Fruit fly (Drosophila melanogaster) whole organism, embryonic: ENCODE measurements around the gene CG5639.

Experiments used
- Ada2b ChIP-seq: fragments of 200-800 bp; sonication (Bioruptor generic); IDR thresholded peaks from 2 replicates; pipeline ENCODE4 v1.3.6; 2022; ENCODE audit warnings: missing biosample characterization, missing genetic modification characterization
- Atf3 ChIP-seq: fragments of 200-800 bp; sonication (Bioruptor generic); optimal IDR thresholded peaks from 3 replicates; lab custom pipeline; 2016; ENCODE audit warnings: missing biosample characterization, missing genetic modification characterization
- B-H2 ChIP-seq: fragments of 200-800 bp; sonication (Bioruptor generic); optimal IDR thresholded peaks from 2 replicates; lab custom pipeline; 2018; ENCODE audit warnings: missing biosample characterization, mild to moderate bottlenecking, missing genetic modification characterization
- CG11247 ChIP-seq: fragments of 200-800 bp; sonication (Bioruptor generic); IDR thresholded peaks from 2 replicates; pipeline ENCODE4 v1.3.6; 2022; ENCODE audit warnings: missing biosample characterization, missing genetic modification characterization
- CG12071 ChIP-seq: fragments of 200-800 bp; sonication (Bioruptor generic); optimal IDR thresholded peaks from 3 replicates; lab custom pipeline; 2018; ENCODE audit warnings: missing biosample characterization, mild to moderate bottlenecking, missing genetic modification characterization
- CG12769 ChIP-seq: fragments of 200-800 bp; sonication (Bioruptor generic); optimal IDR thresholded peaks from 2 replicates; lab custom pipeline; 2019; ENCODE audit warnings: missing biosample characterization, mild to moderate bottlenecking, missing genetic modification characterization, moderate library complexity
- CG14014 ChIP-seq: fragments of 200-800 bp; sonication (Bioruptor generic); IDR thresholded peaks from 2 replicates; pipeline ENCODE4 v1.3.6; 2022; ENCODE audit warnings: missing biosample characterization, missing genetic modification characterization
- CG15073 ChIP-seq: fragments of 200-800 bp; sonication (Bioruptor generic); optimal IDR thresholded peaks from 2 replicates; lab custom pipeline; 2016; ENCODE audit warnings: missing biosample characterization, missing genetic modification characterization
- CG17186 ChIP-seq: fragments of 200-800 bp; sonication (Bioruptor generic); optimal IDR thresholded peaks from 3 replicates; lab custom pipeline; 2017; ENCODE audit warnings: missing biosample characterization, missing genetic modification reagents, missing genetic modification characterization
- CG17802 ChIP-seq: fragments of 200-800 bp; sonication (Bioruptor generic); optimal IDR thresholded peaks from 2 replicates; lab custom pipeline; 2018; ENCODE audit warnings: missing biosample characterization, mild to moderate bottlenecking, missing genetic modification characterization, moderate library complexity
- CG17912 ChIP-seq: fragments of 200-800 bp; sonication (Bioruptor generic); optimal IDR thresholded peaks from 2 replicates; lab custom pipeline; 2018; ENCODE audit warnings: missing biosample characterization, mild to moderate bottlenecking, missing genetic modification characterization
- CG18011 ChIP-seq: fragments of 200-800 bp; sonication (Bioruptor generic); optimal IDR thresholded peaks from 2 replicates; lab custom pipeline; 2017; ENCODE audit warnings: missing biosample characterization, missing genetic modification characterization, mild to moderate bottlenecking, moderate library complexity, missing genotype
- CG30431 ChIP-seq: fragments of 200-800 bp; sonication (Bioruptor generic); optimal IDR thresholded peaks from 2 replicates; lab custom pipeline; 2017; ENCODE audit warnings: missing biosample characterization, missing genetic modification characterization
- CG31441 ChIP-seq: fragments of 200-800 bp; sonication (Bioruptor generic); IDR thresholded peaks from 2 replicates; pipeline ENCODE4 v1.3.6; 2022; ENCODE audit warnings: missing biosample characterization, missing genetic modification characterization
- CG33213 ChIP-seq: fragments of 200-800 bp; sonication (Bioruptor generic); optimal IDR thresholded peaks from 3 replicates; lab custom pipeline; 2016; ENCODE audit warnings: missing biosample characterization, missing genetic modification characterization
- CG34422 ChIP-seq: fragments of 200-800 bp; sonication (Bioruptor generic); IDR thresholded peaks from 3 replicates; pipeline ENCODE4 v1.3.6; 2022; ENCODE audit warnings: missing biosample characterization, missing genetic modification characterization
- CG4404 ChIP-seq: fragments of 200-800 bp; sonication (Bioruptor generic); IDR thresholded peaks from 2 replicates; pipeline ENCODE4 v1.3.6; 2022; ENCODE audit warnings: missing biosample characterization, missing genetic modification characterization
- CG4730 ChIP-seq: fragments of 200-800 bp; sonication (Bioruptor generic); IDR thresholded peaks from 2 replicates; pipeline ENCODE4 v1.3.6; 2022; ENCODE audit warnings: missing biosample characterization, missing genetic modification characterization
- CG6272 ChIP-seq: fragments of 200-800 bp; sonication (Bioruptor generic); IDR thresholded peaks from 2 replicates; pipeline ENCODE4 v1.3.6; 2022; ENCODE audit warnings: missing biosample characterization, missing genetic modification characterization
- CG8359 ChIP-seq: fragments of 200-800 bp; sonication (Bioruptor generic); optimal IDR thresholded peaks from 2 replicates; lab custom pipeline; 2017; ENCODE audit warnings: missing biosample characterization, mild to moderate bottlenecking, missing genetic modification characterization, borderline replicate concordance
- CG8944 ChIP-seq: fragments of 200-800 bp; sonication (Bioruptor generic); optimal IDR thresholded peaks from 3 replicates; lab custom pipeline; 2016; ENCODE audit warnings: missing biosample characterization, missing genetic modification characterization
- CG9876 ChIP-seq: fragments of 200-800 bp; sonication (Bioruptor generic); optimal IDR thresholded peaks from 2 replicates; lab custom pipeline; 2016; ENCODE audit warnings: missing biosample characterization, missing genetic modification characterization
- E2f2 ChIP-seq: fragments of 200-800 bp; sonication (Bioruptor generic); IDR thresholded peaks from 2 replicates; pipeline ENCODE4 v1.3.6; 2022; ENCODE audit warnings: missing biosample characterization, missing genetic modification characterization
- H2.0 ChIP-seq: fragments of 200-800 bp; sonication (Bioruptor generic); IDR thresholded peaks from 2 replicates; pipeline ENCODE4 v1.3.6; 2022; ENCODE audit warnings: missing biosample characterization, missing genetic modification characterization
- HLH4C ChIP-seq: fragments of 200-800 bp; sonication (Bioruptor generic); IDR thresholded peaks from 3 replicates; pipeline ENCODE4 v1.3.6; 2022; ENCODE audit warnings: missing biosample characterization, missing genetic modification characterization; ENCODE audit not compliant: partially characterized antibody
- Kr ChIP-seq: fragments of 200-800 bp; sonication (Bioruptor generic); optimal IDR thresholded peaks from 2 replicates; lab custom pipeline; 2017; ENCODE audit warnings: missing biosample characterization, mild to moderate bottlenecking, missing genetic modification characterization
- Lhr ChIP-seq: fragments of 200-800 bp; sonication (Bioruptor generic); optimal IDR thresholded peaks from 3 replicates; lab custom pipeline; 2017; ENCODE audit warnings: mild to moderate bottlenecking, missing biosample characterization, missing genetic modification reagents, missing genetic modification characterization
- MBD-R2 ChIP-seq: fragments of 200-800 bp; sonication (Bioruptor generic); IDR thresholded peaks from 2 replicates; pipeline ENCODE4 v1.3.6; 2022; ENCODE audit warnings: missing biosample characterization, missing genetic modification characterization
- MTF-1 ChIP-seq: fragments of 200-800 bp; sonication (Bioruptor generic); optimal IDR thresholded peaks from 2 replicates; lab custom pipeline; 2018; ENCODE audit warnings: missing biosample characterization, mild to moderate bottlenecking, missing genetic modification characterization, borderline replicate concordance
- Pdp1 ChIP-seq, 2 experiments: fragments of 200-800 bp; sonication (Bioruptor generic); optimal IDR thresholded peaks; 3 replicates each; lab custom pipeline; 2016; ENCODE audit warnings: missing biosample characterization in 2 of 2, missing genetic modification characterization in 2 of 2, mild to moderate bottlenecking in 1 of 2, moderate library complexity in 1 of 2
- Sry-δ ChIP-seq: fragments of 200-800 bp; sonication (Bioruptor generic); optimal IDR thresholded peaks from 2 replicates; lab custom pipeline; 2016; ENCODE audit warnings: missing biosample characterization, missing genetic modification characterization
- Xbp1 ChIP-seq: fragments of 200-800 bp; sonication (Bioruptor generic); optimal IDR thresholded peaks from 3 replicates; lab custom pipeline; 2016; ENCODE audit warnings: missing biosample characterization, mild to moderate bottlenecking, missing genetic modification characterization
- az2 ChIP-seq: fragments of 200-800 bp; sonication (Bioruptor generic); optimal IDR thresholded peaks from 3 replicates; lab custom pipeline; 2016; ENCODE audit warnings: missing biosample characterization, missing genetic modification characterization
- br ChIP-seq: fragments of >200 bp; optimal IDR thresholded peaks from 2 replicates; lab custom pipeline; 2017
- caup ChIP-seq: fragments of 200-800 bp; sonication (Bioruptor generic); optimal IDR thresholded peaks from 3 replicates; lab custom pipeline; 2017; ENCODE audit warnings: missing biosample characterization, mild to moderate bottlenecking, missing genetic modification characterization, moderate library complexity; ENCODE audit not compliant: severe bottlenecking
- danr ChIP-seq: fragments of 200-800 bp; sonication (Bioruptor generic); IDR thresholded peaks from 2 replicates; pipeline ENCODE4 v1.3.6; 2022; ENCODE audit warnings: missing biosample characterization, missing genetic modification characterization
- en ChIP-seq: fragments of 200-800 bp; sonication (Bioruptor generic); optimal IDR thresholded peaks from 2 replicates; lab custom pipeline; 2016; ENCODE audit warnings: missing biosample characterization, missing genetic modification characterization
- hb ChIP-seq: fragments of 200-800 bp; sonication (Bioruptor generic); IDR thresholded peaks from 3 replicates; pipeline ENCODE4 v1.3.6; 2022; ENCODE audit warnings: missing biosample characterization, missing genetic modification characterization; ENCODE audit not compliant: partially characterized antibody
- jumu ChIP-seq: fragments of 200-800 bp; sonication (Bioruptor generic); optimal IDR thresholded peaks from 3 replicates; lab custom pipeline; 2016; ENCODE audit warnings: missing biosample characterization, missing genetic modification characterization
- knrl ChIP-seq: fragments of 200-800 bp; sonication (Bioruptor generic); IDR thresholded peaks from 3 replicates; pipeline ENCODE4 v1.3.6; 2022; ENCODE audit warnings: missing biosample characterization, missing genetic modification characterization; ENCODE audit not compliant: partially characterized antibody
- lmd ChIP-seq: fragments of 200-800 bp; sonication (Bioruptor generic); IDR thresholded peaks from 2 replicates; pipeline ENCODE4 v1.3.6; 2022; ENCODE audit warnings: missing biosample characterization, missing genetic modification characterization
- lola ChIP-seq, 3 experiments: fragments of >200 bp in 2 of 3; fragments of 200-800 bp in 1 of 3; sonication (Bioruptor generic) in 1 of 3; optimal IDR thresholded peaks; 2 replicates each; lab custom pipeline; 2017 to 2019; ENCODE audit warnings: missing biosample characterization in 3 of 3, missing genetic modification characterization in 3 of 3, mild to moderate bottlenecking in 1 of 3, moderate library complexity in 1 of 3
- prd ChIP-seq, 3 experiments: fragments of >200 bp in 2 of 3; fragments of 200-800 bp in 1 of 3; sonication (Bioruptor generic) in 1 of 3; optimal IDR thresholded peaks in 2 of 3; IDR thresholded peaks in 1 of 3; 2 replicates in 2 of 3; 3 replicates in 1 of 3; pipeline versions ENCODE4 v1.3.6 to Lab custom; 2017 to 2022; ENCODE audit warnings: missing biosample characterization in 1 of 3, missing genetic modification characterization in 1 of 3
- sc ChIP-seq, 3 experiments: fragments of >200 bp in 2 of 3; fragments of 200-800 bp in 1 of 3; sonication (Bioruptor generic) in 1 of 3; optimal IDR thresholded peaks; 2 replicates in 2 of 3; 3 replicates in 1 of 3; lab custom pipeline; 2017; ENCODE audit warnings: mild to moderate bottlenecking in 1 of 3, missing biosample characterization in 1 of 3, missing genetic modification characterization in 1 of 3, missing genetic modification reagents in 1 of 3
- tio ChIP-seq: fragments of 200-800 bp; sonication (Bioruptor generic); optimal IDR thresholded peaks from 2 replicates; lab custom pipeline; 2017; ENCODE audit warnings: missing biosample characterization, missing genetic modification characterization, inconsistent platforms
- trem ChIP-seq: fragments of 200-800 bp; optimal IDR thresholded peaks from 3 replicates; lab custom pipeline; 2019; ENCODE audit warnings: missing biosample characterization, mild to moderate bottlenecking, missing genetic modification characterization, moderate library complexity
- zen ChIP-seq: fragments of 200-800 bp; sonication (Bioruptor generic); optimal IDR thresholded peaks from 3 replicates; lab custom pipeline; 2018; ENCODE audit warnings: missing biosample characterization, mild to moderate bottlenecking, missing genetic modification characterization, moderate library complexity
- zf30C ChIP-seq: fragments of 200-800 bp; sonication (Bioruptor generic); optimal IDR thresholded peaks from 3 replicates; lab custom pipeline; 2018; ENCODE audit warnings: missing biosample characterization, mild to moderate bottlenecking, missing genetic modification characterization

The CG5639 gene

dm6 chr3R:27636010-27636584 is 40.2 kb upstream of the CG5639 start, which contains the start of the genes CG5611 and Mtl (continued):
- TF ChIP-seq CG17912 (GFP tag; lab: Kevin White, UChicago) (peak; percentile 99), CG14014 (GFP tag; lab: Robert Waterston, UW) (peak; percentile 100), CG33213 (GFP tag; lab: Kevin White, UChicago) (peak; percentile 95), CG31441 (GFP tag; lab: Robert Waterston, UW) (peak; percentile 99), CG12071 (GFP tag; lab: Kevin White, UChicago) (peak; percentile 99), tio (GFP tag; lab: Kevin White, UChicago) (peak; percentile 99), zen (tag; lab: Kevin White, UChicago) (peak; percentile 100), caup (GFP tag; lab: Kevin White, UChicago) (peak; percentile 99), CG4404 (peak; percentile 100), CG30431 (GFP tag; lab: Kevin White, UChicago) (peak; percentile 99), Pdp1 (GFP tag; optimal IDR thresholded peaks at IDR 0.05; lab: Kevin White, UChicago) (peak; percentile 99), CG6272 (peak; percentile 100), E2f2 (GFP tag; lab: Robert Waterston, UW) (peak; percentile 93), CG8359 (GFP tag; lab: Kevin White, UChicago) (peak; percentile 96), danr (GFP tag; lab: Robert Waterston, UW) (peak; percentile 100), az2 (peak; percentile 100), MTF-1 (GFP tag; lab: Kevin White, UChicago) (peak; percentile 99), CG8944 (GFP tag; lab: Kevin White, UChicago) (peak; percentile 97), Lhr (GFP tag; lab: Kevin White, UChicago) (peak; percentile 99), jumu (GFP tag; lab: Kevin White, UChicago) (peak; percentile 97), br (no peak), CG9876 (GFP tag; lab: Kevin White, UChicago) (peak; percentile 96), lmd (GFP tag; lab: Robert Waterston, UW) (peak; percentile 100), HLH4C (0 out of 3 replicates have a peak, but pooled peaks have one; percentile 10), CG18011 (peak; percentile 94), sc (optimal IDR thresholded peaks at IDR 0.05; lab: Kevin White, UChicago) (no peak), sc (GFP tag; optimal IDR thresholded peaks at IDR 0.05; lab: Kevin White, UChicago) (peak; percentile 99), zf30C (GFP tag; lab: Kevin White, UChicago) (peak; percentile 56), CG12769 (tag; lab: Kevin White, UChicago) (peak; percentile 100), B-H2 (peak; percentile 100), H2.0 (GFP tag; lab: Robert Waterston, UW) (peak; percentile 100), Kr (GFP tag; lab: Kevin White, UChicago) (peak; percentile 80), prd (optimal IDR thresholded peaks at IDR 0.05; lab: Kevin White, UChicago) (no peak), prd (GFP tag; IDR thresholded peaks at IDR 0.05; lab: Robert Waterston, UW) (peak; percentile 100), CG34422 (GFP tag; lab: Robert Waterston, UW) (peak; percentile 100), MBD-R2 (GFP tag; lab: Robert Waterston, UW) (peak; percentile 100), en (peak; percentile 93), CG17186 (peak; percentile 95), Ada2b (GFP tag; lab: Robert Waterston, UW) (peak; percentile 100), Xbp1 (GFP tag; lab: Kevin White, UChicago) (peak; percentile 100), CG17802 (tag; lab: Kevin White, UChicago) (peak; percentile 95), trem (peak; percentile 97), CG11247 (GFP tag; lab: Robert Waterston, UW) (peak; percentile 100), hb (no peak), Sry-δ (GFP tag; lab: Kevin White, UChicago) (peak; percentile 69), CG15073 (GFP tag; lab: Kevin White, UChicago) (peak; percentile 93), Atf3 (GFP tag; lab: Kevin White, UChicago) (peak; percentile 92), knrl (peak; percentile 44; the same call in 1 of the 3 replicates), CG4730 (GFP tag; lab: Robert Waterston, UW) (peak; percentile 100), lola (GFP tag; optimal IDR thresholded peaks at IDR 0.05; lab: Kevin White, UChicago) (peak in 1 of 3 experiments; percentile 100)
